Fruit fly (Drosophila melanogaster) whole organism, embryonic: ENCODE data around the gene Prosbeta6.
A peak's percentile ranks its signal among the peaks of the same experiment; 100 is the strongest.

Experiments used
- Ada2b ChIP-seq: fragments of 200-800 bp; sonication (Bioruptor generic); IDR thresholded peaks from 2 replicates; pipeline ENCODE4 v1.3.6; 2022; ENCODE audit warnings: missing biosample characterization, missing genetic modification characterization
- Atf-2 ChIP-seq: fragments of 200-800 bp; sonication (Bioruptor generic); optimal IDR thresholded peaks from 2 replicates; lab custom pipeline; 2016; ENCODE audit warnings: missing biosample characterization, missing genetic modification characterization
- BEAF-32 ChIP-seq: fragments of 200-800 bp; sonication (Bioruptor generic); optimal IDR thresholded peaks from 3 replicates; lab custom pipeline; 2017; ENCODE audit warnings: missing biosample characterization, missing genetic modification characterization, mild to moderate bottlenecking, moderate library complexity, missing genetic modification reagents
- CG10321 ChIP-seq: fragments of 200-800 bp; sonication (Bioruptor generic); IDR thresholded peaks from 2 replicates; pipeline ENCODE4 v1.3.6; 2022; ENCODE audit warnings: missing biosample characterization, missing genetic modification characterization
- CG11456 ChIP-seq: fragments of 200-800 bp; sonication (Bioruptor generic); IDR thresholded peaks from 3 replicates; pipeline ENCODE4 v1.3.6; 2022; ENCODE audit warnings: missing biosample characterization, missing genetic modification characterization
- CG11560 ChIP-seq: fragments of 200-800 bp; sonication (Bioruptor generic); IDR thresholded peaks from 3 replicates; pipeline ENCODE4 v1.3.6; 2022; ENCODE audit warnings: missing biosample characterization, missing genetic modification characterization
- CG15514 ChIP-seq: fragments of 200-800 bp; sonication (Bioruptor generic); optimal IDR thresholded peaks from 3 replicates; lab custom pipeline; 2017; ENCODE audit warnings: missing biosample characterization, missing genetic modification characterization, mild to moderate bottlenecking, moderate library complexity, missing genetic modification reagents
- CG17385 ChIP-seq: fragments of 200-800 bp; sonication (Bioruptor generic); optimal IDR thresholded peaks from 3 replicates; lab custom pipeline; 2018; ENCODE audit warnings: missing biosample characterization, mild to moderate bottlenecking, missing genetic modification characterization
- CG17802 ChIP-seq: fragments of 200-800 bp; sonication (Bioruptor generic); optimal IDR thresholded peaks from 2 replicates; lab custom pipeline; 2018; ENCODE audit warnings: missing biosample characterization, mild to moderate bottlenecking, missing genetic modification characterization, moderate library complexity
- CG2199 ChIP-seq: fragments of 200-800 bp; sonication (Bioruptor generic); IDR thresholded peaks from 3 replicates; pipeline ENCODE4 v1.3.6; 2022; ENCODE audit warnings: missing biosample characterization, missing genetic modification characterization
- CG31388 ChIP-seq: fragments of 200-800 bp; sonication (Bioruptor generic); optimal IDR thresholded peaks from 2 replicates; lab custom pipeline; 2016; ENCODE audit warnings: missing biosample characterization, missing genetic modification characterization
- CG34224 ChIP-seq: fragments of 200-800 bp; sonication (Bioruptor generic); IDR thresholded peaks from 3 replicates; pipeline ENCODE4 v1.3.6; 2022; ENCODE audit warnings: missing biosample characterization, missing genetic modification characterization; ENCODE audit not compliant: partially characterized antibody
- CG3995 ChIP-seq: fragments of 200-800 bp; sonication (Bioruptor generic); optimal IDR thresholded peaks from 3 replicates; lab custom pipeline; 2016; ENCODE audit warnings: missing biosample characterization, missing genetic modification characterization
- CG6175 ChIP-seq: fragments of 200-800 bp; sonication (Bioruptor generic); IDR thresholded peaks from 3 replicates; pipeline ENCODE4 v1.3.6; 2022; ENCODE audit warnings: missing biosample characterization, missing genetic modification characterization
- CG6254 ChIP-seq: fragments of 200-800 bp; sonication (Bioruptor generic); optimal IDR thresholded peaks from 3 replicates; lab custom pipeline; 2017; ENCODE audit warnings: mild to moderate bottlenecking, missing biosample characterization, missing genetic modification reagents, missing genetic modification characterization
- CG7745 ChIP-seq: fragments of 200-800 bp; sonication (Bioruptor generic); optimal IDR thresholded peaks from 2 replicates; lab custom pipeline; 2018; ENCODE audit warnings: missing biosample characterization, mild to moderate bottlenecking, missing genetic modification characterization, moderate library complexity
- CG8281 ChIP-seq: fragments of 200-800 bp; sonication (Bioruptor generic); optimal IDR thresholded peaks from 2 replicates; lab custom pipeline; 2018; ENCODE audit warnings: missing biosample characterization, mild to moderate bottlenecking, missing genetic modification characterization, moderate library complexity
- CG9727 ChIP-seq: fragments of 200-800 bp; sonication (Bioruptor generic); optimal IDR thresholded peaks from 3 replicates; lab custom pipeline; 2017; ENCODE audit warnings: missing biosample characterization, mild to moderate bottlenecking, missing genetic modification characterization
- Camta ChIP-seq: fragments of 200-800 bp; sonication (Bioruptor generic); optimal IDR thresholded peaks from 2 replicates; lab custom pipeline; 2016; ENCODE audit warnings: missing biosample characterization, missing genetic modification characterization
- Dll ChIP-seq: fragments of 200-800 bp; sonication (Bioruptor generic); IDR thresholded peaks from 4 replicates; pipeline ENCODE4 v1.3.6; 2022; ENCODE audit warnings: missing biosample characterization, missing genetic modification characterization; ENCODE audit not compliant: partially characterized antibody
- Dp ChIP-seq: fragments of 200-800 bp; sonication (Bioruptor generic); optimal IDR thresholded peaks from 2 replicates; lab custom pipeline; 2018; ENCODE audit warnings: missing biosample characterization, mild to moderate bottlenecking, missing genetic modification characterization, moderate library complexity
- ERR ChIP-seq: fragments of 200-800 bp; sonication (Bioruptor generic); optimal IDR thresholded peaks from 2 replicates; lab custom pipeline; 2016; ENCODE audit warnings: missing biosample characterization, missing genetic modification characterization
- Fer2 ChIP-seq: fragments of 200-800 bp; sonication (Bioruptor generic); optimal IDR thresholded peaks from 2 replicates; lab custom pipeline; 2018; ENCODE audit warnings: missing biosample characterization, mild to moderate bottlenecking, missing genetic modification characterization, moderate library complexity
- Hsf ChIP-seq: fragments of 200-800 bp; sonication (Bioruptor generic); optimal IDR thresholded peaks from 3 replicates; lab custom pipeline; 2016; ENCODE audit warnings: missing biosample characterization, missing genetic modification characterization
- Jarid2 ChIP-seq: fragments of 200-800 bp; sonication (Bioruptor generic); optimal IDR thresholded peaks from 3 replicates; lab custom pipeline; 2017; ENCODE audit warnings: mild to moderate bottlenecking, missing biosample characterization, missing genetic modification reagents, missing genetic modification characterization
- Max ChIP-seq: fragments of 200-800 bp; sonication (Bioruptor generic); optimal IDR thresholded peaks from 2 replicates; lab custom pipeline; 2016; ENCODE audit warnings: missing biosample characterization, mild to moderate bottlenecking, missing genetic modification characterization
- NC2α ChIP-seq: fragments of 200-800 bp; sonication (Bioruptor generic); optimal IDR thresholded peaks from 2 replicates; lab custom pipeline; 2016; ENCODE audit warnings: missing biosample characterization, missing genetic modification characterization
- Oli ChIP-seq: fragments of 200-800 bp; sonication (Bioruptor generic); optimal IDR thresholded peaks from 2 replicates; lab custom pipeline; 2018; ENCODE audit warnings: missing biosample characterization, mild to moderate bottlenecking, missing genetic modification characterization, moderate library complexity
- Ptx1 ChIP-seq: fragments of 200-800 bp; sonication (Bioruptor generic); IDR thresholded peaks from 2 replicates; pipeline ENCODE4 v1.3.6; 2022; ENCODE audit warnings: missing biosample characterization, missing genetic modification characterization
- Tbp ChIP-seq: fragments of >200 bp; optimal IDR thresholded peaks from 2 replicates; lab custom pipeline; 2018; ENCODE audit warnings: missing biosample characterization, missing genetic modification characterization
- ap ChIP-seq: fragments of 200-800 bp; sonication (Bioruptor generic); IDR thresholded peaks from 2 replicates; pipeline ENCODE4 v1.3.6; 2022; ENCODE audit warnings: missing biosample characterization, missing genetic modification characterization
- btn ChIP-seq: fragments of 200-800 bp; sonication (Bioruptor generic); optimal IDR thresholded peaks from 2 replicates; lab custom pipeline; 2016; ENCODE audit warnings: missing biosample characterization, missing genetic modification characterization
- crc ChIP-seq: fragments of 200-800 bp; sonication (Bioruptor generic); optimal IDR thresholded peaks from 2 replicates; lab custom pipeline; 2016; ENCODE audit warnings: missing biosample characterization, missing genetic modification characterization
- dm ChIP-seq: fragments of 200-800 bp; sonication (Bioruptor generic); optimal IDR thresholded peaks from 3 replicates; lab custom pipeline; 2016; ENCODE audit warnings: missing biosample characterization, missing genetic modification characterization
- ems ChIP-seq: fragments of 200-800 bp; sonication (Bioruptor generic); optimal IDR thresholded peaks from 3 replicates; lab custom pipeline; 2016; ENCODE audit warnings: missing biosample characterization, missing genetic modification characterization
- fd64A ChIP-seq: fragments of 200-800 bp; sonication (Bioruptor generic); optimal IDR thresholded peaks from 3 replicates; lab custom pipeline; 2018; ENCODE audit warnings: missing biosample characterization, mild to moderate bottlenecking, missing genetic modification characterization
- ftz-f1 ChIP-seq: fragments of 200-800 bp; sonication (Bioruptor generic); optimal IDR thresholded peaks from 2 replicates; lab custom pipeline; 2016; ENCODE audit warnings: missing biosample characterization, missing genetic modification characterization
- gce ChIP-seq: fragments of 200-800 bp; sonication (Bioruptor generic); IDR thresholded peaks from 3 replicates; pipeline ENCODE4 v1.3.6; 2022; ENCODE audit warnings: missing biosample characterization, missing genetic modification characterization
- grau ChIP-seq: fragments of 200-800 bp; optimal IDR thresholded peaks from 3 replicates; lab custom pipeline; 2019; ENCODE audit warnings: missing biosample characterization, mild to moderate bottlenecking, missing genetic modification characterization, moderate library complexity
- hkb ChIP-seq, 2 experiments: fragments of 200-800 bp in 1 of 2; fragments of >200 bp in 1 of 2; sonication (Bioruptor generic) in 1 of 2; IDR thresholded peaks in 1 of 2; optimal IDR thresholded peaks in 1 of 2; 2 replicates each; pipeline versions ENCODE4 v1.3.6 to Lab custom; 2017 to 2022; ENCODE audit warnings: missing biosample characterization in 1 of 2, missing genetic modification characterization in 1 of 2
- ken ChIP-seq: fragments of 200-800 bp; sonication (Bioruptor generic); IDR thresholded peaks from 3 replicates; pipeline ENCODE4 v1.3.6; 2022; ENCODE audit warnings: missing biosample characterization, missing genetic modification characterization
- lmd ChIP-seq: fragments of 200-800 bp; sonication (Bioruptor generic); IDR thresholded peaks from 2 replicates; pipeline ENCODE4 v1.3.6; 2022; ENCODE audit warnings: missing biosample characterization, missing genetic modification characterization
- lola ChIP-seq, 3 experiments: fragments of >200 bp in 2 of 3; fragments of 200-800 bp in 1 of 3; sonication (Bioruptor generic) in 1 of 3; optimal IDR thresholded peaks; 2 replicates each; lab custom pipeline; 2017 to 2019; ENCODE audit warnings: missing biosample characterization in 3 of 3, missing genetic modification characterization in 3 of 3, mild to moderate bottlenecking in 1 of 3, moderate library complexity in 1 of 3
- pita ChIP-seq: fragments of 200-800 bp; sonication (Bioruptor generic); optimal IDR thresholded peaks from 2 replicates; lab custom pipeline; 2017; ENCODE audit warnings: missing biosample characterization, mild to moderate bottlenecking, missing genetic modification characterization
- repo ChIP-seq: fragments of 200-800 bp; sonication (Bioruptor generic); optimal IDR thresholded peaks from 2 replicates; lab custom pipeline; 2016; ENCODE audit warnings: missing biosample characterization, missing genetic modification characterization
- rib ChIP-seq: fragments of 200-800 bp; sonication (Bioruptor generic); IDR thresholded peaks from 2 replicates; pipeline ENCODE4 v1.3.6; 2022; ENCODE audit warnings: missing biosample characterization, missing genetic modification characterization
- row ChIP-seq: fragments of 200-800 bp; sonication (Bioruptor generic); IDR thresholded peaks from 3 replicates; pipeline ENCODE4 v1.3.6; 2022; ENCODE audit warnings: missing biosample characterization, missing genetic modification characterization
- shn ChIP-seq: fragments of 200-800 bp; sonication (Bioruptor generic); optimal IDR thresholded peaks from 3 replicates; lab custom pipeline; 2016; ENCODE audit warnings: missing biosample characterization, missing genetic modification characterization
- unc-4 ChIP-seq: fragments of 200-800 bp; sonication (Bioruptor generic); IDR thresholded peaks from 2 replicates; pipeline ENCODE4 v1.3.6; 2022; ENCODE audit warnings: missing biosample characterization, missing genetic modification characterization; ENCODE audit not compliant: partially characterized antibody
- wdn ChIP-seq: fragments of 200-800 bp; sonication (Bioruptor generic); IDR thresholded peaks from 2 replicates; pipeline ENCODE4 v1.3.6; 2022; ENCODE audit warnings: missing biosample characterization, missing genetic modification characterization
- zen ChIP-seq: fragments of 200-800 bp; sonication (Bioruptor generic); optimal IDR thresholded peaks from 3 replicates; lab custom pipeline; 2018; ENCODE audit warnings: missing biosample characterization, mild to moderate bottlenecking, missing genetic modification characterization, moderate library complexity

Gene Prosbeta6

DNA sequence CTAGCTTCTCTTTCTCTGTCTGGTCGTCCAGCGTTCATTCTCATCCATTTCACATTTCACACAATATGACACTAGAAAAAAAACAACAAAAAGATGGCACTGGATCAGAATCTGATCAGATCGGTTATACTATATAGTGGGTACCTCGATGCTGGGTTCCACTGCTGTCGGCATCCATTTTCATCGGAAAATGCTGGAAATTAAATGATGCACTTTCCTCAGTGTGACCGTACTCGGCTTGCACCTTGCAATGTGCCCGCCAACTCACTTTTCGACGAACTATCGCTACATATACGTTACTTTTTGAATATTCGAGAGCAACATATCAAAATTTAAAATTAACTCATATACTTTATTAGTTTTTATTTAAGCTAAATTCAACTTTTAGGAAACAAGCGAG lies 19.4 kb downstream of the Prosbeta6 start, which contains the start of gene tra (continued):
- TF ChIP-seq Hsf (GFP tag; lab: Kevin White, UChicago) (no peak), CG17385 (no peak), lmd (GFP tag; lab: Robert Waterston, UW) (no peak), Jarid2 (GFP tag; lab: Kevin White, UChicago) (no peak), Fer2 (no peak), gce (GFP tag; lab: Robert Waterston, UW) (no peak), unc-4 (GFP tag; lab: Robert Waterston, UW) (peak; percentile 68), Max (GFP tag; lab: Kevin White, UChicago) (no peak), CG34224 (GFP tag; lab: Robert Waterston, UW) (peak; percentile 36; the same call in 1 of the 3 replicates), Ada2b (no peak), hkb (optimal IDR thresholded peaks at IDR 0.05; lab: Kevin White, UChicago) (no peak), hkb (GFP tag; IDR thresholded peaks at IDR 0.05; lab: Robert Waterston, UW) (no peak), repo (GFP tag; lab: Kevin White, UChicago) (no peak), Atf-2 (GFP tag; lab: Kevin White, UChicago) (no peak), zen (tag; lab: Kevin White, UChicago) (peak; percentile 27), lola (GFP tag; optimal IDR thresholded peaks at IDR 0.05; lab: Kevin White, UChicago) (no peak), CG15514 (GFP tag; lab: Kevin White, UChicago) (peak; percentile 42), ap (GFP tag; lab: Robert Waterston, UW) (no peak), Ptx1 (no peak), dm (GFP tag; lab: Kevin White, UChicago) (peak; percentile 17), CG6175 (GFP tag; lab: Robert Waterston, UW) (no peak), crc (GFP tag; lab: Kevin White, UChicago) (no peak), CG2199 (no peak), Dp (GFP tag; lab: Kevin White, UChicago) (peak; percentile 72), Tbp (GFP tag; lab: Kevin White, UChicago) (no peak), shn (GFP tag; lab: Kevin White, UChicago) (no peak), grau (no peak), rib (GFP tag; lab: Robert Waterston, UW) (no peak), CG11560 (tag; lab: Robert Waterston, UW) (no peak), CG17802 (tag; lab: Kevin White, UChicago) (no peak), ems (GFP tag; lab: Kevin White, UChicago) (no peak), CG7745 (no peak), NC2α (GFP tag; lab: Kevin White, UChicago) (no peak), BEAF-32 (peak; percentile 75), Camta (no peak), CG31388 (no peak), CG3995 (GFP tag; lab: Kevin White, UChicago) (peak; percentile 70), CG10321 (GFP tag; lab: Robert Waterston, UW) (no peak), Oli (no peak), wdn (GFP tag; lab: Robert Waterston, UW) (no peak), Dll (GFP tag; lab: Robert Waterston, UW) (peak; percentile 72; the same call in 3 of the 4 replicates), ftz-f1 (GFP tag; lab: Kevin White, UChicago) (no peak), fd64A (GFP tag; lab: Kevin White, UChicago) (no peak), ERR (GFP tag; lab: Kevin White, UChicago) (no peak), row (GFP tag; lab: Robert Waterston, UW) (0 out of 3 replicates have a peak, but pooled peaks have one; percentile 11), CG11456 (GFP tag; lab: Robert Waterston, UW) (no peak), ken (no peak), CG6254 (GFP tag; lab: Kevin White, UChicago) (no peak), CG9727 (GFP tag; lab: Kevin White, UChicago) (no peak), pita (GFP tag; lab: Kevin White, UChicago) (no peak), CG8281 (tag; lab: Kevin White, UChicago) (no peak), btn (GFP tag; lab: Kevin White, UChicago) (no peak)
